Fruit fly (Drosophila melanogaster): ENCODE measurements around the gene sty.

sty gene

DNA sequence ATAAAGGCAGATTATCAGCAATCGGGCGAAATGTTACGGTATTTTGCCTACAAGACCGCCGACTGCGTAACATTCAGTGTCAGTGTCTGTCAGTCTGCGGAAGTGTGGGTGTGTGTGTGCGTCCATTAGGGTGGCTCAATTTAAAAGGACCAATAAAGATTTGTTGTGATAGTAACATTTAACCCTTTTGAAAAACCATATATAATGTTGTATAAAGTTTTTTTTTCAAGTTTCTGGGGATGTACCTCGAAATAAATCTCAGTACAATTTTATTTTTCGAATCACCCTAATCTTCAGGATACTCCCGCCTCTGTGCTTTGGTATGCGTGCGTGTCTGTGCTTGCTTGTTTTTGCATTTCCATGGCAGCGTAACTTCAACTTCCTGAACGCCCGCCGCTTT is 48.1 kb upstream of the sty start (continued):
- TF ChIP-seq hkb (optimal IDR thresholded peaks at IDR 0.05) = no peak
- TF ChIP-seq hkb (GFP tag; IDR thresholded peaks at IDR 0.05) = peak; percentile 89
- TF ChIP-seq repo (GFP tag; optimal IDR thresholded peaks at IDR 0.05) = peak; percentile 22
- peak; percentile 86 for TF ChIP-seq CG13296 (GFP tag; optimal IDR thresholded peaks at IDR 0.05)
- no peak for TF ChIP-seq trem (tag; optimal IDR thresholded peaks at IDR 0.05)
- TF ChIP-seq lmd (GFP tag; IDR thresholded peaks at IDR 0.05) = peak; percentile 71
- no peak for TF ChIP-seq cato (GFP tag; optimal IDR thresholded peaks at IDR 0.05; ENCODE audit: borderline replicate concordance)
- TF ChIP-seq CG7372 (GFP tag; IDR thresholded peaks at IDR 0.05) = peak; percentile 61
- TF ChIP-seq caup (GFP tag; optimal IDR thresholded peaks at IDR 0.05; ENCODE audit: severe bottlenecking) = peak; percentile 89
- peak; percentile 89 for TF ChIP-seq Meics (GFP tag; optimal IDR thresholded peaks at IDR 0.05)
- no peak for TF ChIP-seq CG15073 (GFP tag; optimal IDR thresholded peaks at IDR 0.05)
- peak; percentile 36; the same call in 1 of the 3 replicates for TF ChIP-seq zfh1 (GFP tag; IDR thresholded peaks at IDR 0.05)
- peak; percentile 85 for TF ChIP-seq cwo (GFP tag; optimal IDR thresholded peaks at IDR 0.05)
- peak; percentile 67 for TF ChIP-seq Hsf (GFP tag; optimal IDR thresholded peaks at IDR 0.05)
- TF ChIP-seq CG18619 (GFP tag; optimal IDR thresholded peaks at IDR 0.05) = peak; percentile 78
- no peak for TF ChIP-seq Opbp (GFP tag; IDR thresholded peaks at IDR 0.05; ENCODE audit: partially characterized antibody)
- no peak for TF ChIP-seq CG12744 (GFP tag; optimal IDR thresholded peaks at IDR 0.05)
- TF ChIP-seq CG12219 (GFP tag; optimal IDR thresholded peaks at IDR 0.05) = peak; percentile 73
- peak; percentile 60; the same call in 1 of the 2 replicates for TF ChIP-seq MBD-R2 (GFP tag; IDR thresholded peaks at IDR 0.05)
- TF ChIP-seq CG9609 (GFP tag; optimal IDR thresholded peaks at IDR 0.05) = peak; percentile 41
- no peak for TF ChIP-seq Lpt (GFP tag; optimal IDR thresholded peaks at IDR 0.05)
- TF ChIP-seq slbo (GFP tag; IDR thresholded peaks at IDR 0.05) = peak; percentile 77
- TF ChIP-seq GATAe (GFP tag; conservative IDR thresholded peaks at IDR 0.05) = no peak
- peak; percentile 70 for TF ChIP-seq ATbp (GFP tag; optimal IDR thresholded peaks at IDR 0.05)
- no peak for TF ChIP-seq Gsc (GFP tag; IDR thresholded peaks at IDR 0.05)
- peak; percentile 47; the same call in 1 of the 3 replicates for TF ChIP-seq Optix (GFP tag; IDR thresholded peaks at IDR 0.05)
- peak; percentile 3 for TF ChIP-seq vfl (GFP tag; optimal IDR thresholded peaks at IDR 0.05)
- TF ChIP-seq h (optimal IDR thresholded peaks at IDR 0.05) = no peak
- TF ChIP-seq Nf-YB (GFP tag; optimal IDR thresholded peaks at IDR 0.05) = peak; percentile 32
- TF ChIP-seq CG17385 (GFP tag; optimal IDR thresholded peaks at IDR 0.05) = peak; percentile 78
- peak; percentile 67 for TF ChIP-seq B-H1 (GFP tag; IDR thresholded peaks at IDR 0.05)
- TF ChIP-seq HmgZ (tag; optimal IDR thresholded peaks at IDR 0.05) = peak; percentile 90
- no peak for TF ChIP-seq inv (GFP tag; IDR thresholded peaks at IDR 0.05; ENCODE audit: partially characterized antibody)
- TF ChIP-seq sd (tag; optimal IDR thresholded peaks at IDR 0.05) = peak; percentile 55
- TF ChIP-seq Hmx (GFP tag; optimal IDR thresholded peaks at IDR 0.05) = no peak
- peak; percentile 89 for TF ChIP-seq ci (GFP tag; IDR thresholded peaks at IDR 0.05)
- peak; percentile 14 for TF ChIP-seq CG4707 (GFP tag; optimal IDR thresholded peaks at IDR 0.05)

DNA sequence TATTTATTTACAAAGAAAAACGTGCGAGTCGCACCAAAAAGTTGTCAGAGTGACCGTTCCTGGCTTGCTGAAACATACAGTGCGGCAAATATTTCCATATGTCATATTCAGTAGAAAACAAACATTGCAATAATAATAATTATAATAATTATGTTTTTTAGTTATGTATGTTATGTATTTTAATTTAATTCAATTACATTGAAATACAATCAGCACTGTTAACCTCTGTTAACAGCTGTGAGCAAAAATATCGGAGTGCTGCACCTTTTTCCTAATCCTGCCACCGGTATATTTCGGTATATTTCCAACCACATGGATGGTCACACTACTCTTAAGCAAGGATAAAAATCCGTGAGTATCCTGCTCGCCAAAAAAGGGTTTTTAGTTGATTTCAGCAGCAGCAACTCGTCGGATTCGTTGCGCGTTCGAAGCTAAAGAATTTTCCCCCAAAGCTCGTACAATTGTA is 47.4 kb upstream of the sty start, which contains the start of the genes CG32267 and CG42324:
CG32267 (minus strand) TSS at position 51 of the 466 bp plus-strand sequence.
CG42324 (plus strand) TSS at position 385 of the 466 bp plus-strand sequence.
- TF ChIP-seq danr (GFP tag; IDR thresholded peaks at IDR 0.05) (no peak), Spps (tag; optimal IDR thresholded peaks at IDR 0.05) (no peak), unpg (GFP tag; optimal IDR thresholded peaks at IDR 0.05) (no peak), p53 (GFP tag; optimal IDR thresholded peaks at IDR 0.05) (no peak), hth (optimal IDR thresholded peaks at IDR 0.05) (no peak), z (GFP tag; IDR thresholded peaks at IDR 0.05) (no peak), Xbp1 (GFP tag; optimal IDR thresholded peaks at IDR 0.05) (no peak), wdn (GFP tag; IDR thresholded peaks at IDR 0.05) (no peak), vnd (GFP tag; IDR thresholded peaks at IDR 0.05; ENCODE audit: partially characterized antibody) (no peak), BtbVII (GFP tag; optimal IDR thresholded peaks at IDR 0.05) (no peak), lmd (GFP tag; IDR thresholded peaks at IDR 0.05) (no peak), Hr39 (optimal IDR thresholded peaks at IDR 0.05) (no peak), Bgb (GFP tag; IDR thresholded peaks at IDR 0.05; ENCODE audit: partially characterized antibody) (0 out of 2 replicates have a peak, but pooled peaks have one; percentile 6), CG31388 (GFP tag; optimal IDR thresholded peaks at IDR 0.05) (no peak), CG6791 (GFP tag; IDR thresholded peaks at IDR 0.05; ENCODE audit: partially characterized antibody) (no peak), ranshi (GFP tag; IDR thresholded peaks at IDR 0.05) (no peak), ems (GFP tag; optimal IDR thresholded peaks at IDR 0.05) (no peak), bigmax (GFP tag; optimal IDR thresholded peaks at IDR 0.05) (no peak)
